Fruit fly (Drosophila melanogaster) whole organism, pupa: ENCODE data around the gene Lamtor4.

Experiments used
- CG10348 ChIP-seq: fragments of 200-800 bp; sonication (Bioruptor generic); IDR thresholded peaks from 2 replicates; pipeline ENCODE4 v1.3.6; 2022; ENCODE audit warnings: missing biosample characterization, missing genetic modification characterization
- CG12605 ChIP-seq: fragments of 200-800 bp; sonication (Bioruptor generic); IDR thresholded peaks from 2 replicates; pipeline ENCODE4 v1.3.6; 2022; ENCODE audit warnings: missing biosample characterization, missing genetic modification characterization
- CG13204 ChIP-seq: fragments of 200-800 bp; sonication (Bioruptor generic); optimal IDR thresholded peaks from 2 replicates; lab custom pipeline; 2018; ENCODE audit warnings: missing biosample characterization, mild to moderate bottlenecking, missing genetic modification characterization, moderate library complexity
- CG14655 ChIP-seq: fragments of 200-800 bp; sonication (Bioruptor generic); optimal IDR thresholded peaks from 3 replicates; lab custom pipeline; 2017; ENCODE audit warnings: mild to moderate bottlenecking, missing biosample characterization, missing genetic modification reagents, missing genetic modification characterization
- CG15710 ChIP-seq: fragments of 200-800 bp; sonication (Bioruptor generic); optimal IDR thresholded peaks from 2 replicates; lab custom pipeline; 2018; ENCODE audit warnings: missing biosample characterization, mild to moderate bottlenecking, missing genetic modification characterization, moderate library complexity
- CG17806 ChIP-seq: fragments of 200-800 bp; sonication (Bioruptor generic); optimal IDR thresholded peaks from 2 replicates; lab custom pipeline; 2018; ENCODE audit warnings: missing biosample characterization, mild to moderate bottlenecking, missing genetic modification characterization, moderate library complexity
- CG32121 ChIP-seq: fragments of 200-800 bp; sonication (Bioruptor generic); IDR thresholded peaks from 2 replicates; pipeline ENCODE4 v1.3.6; 2022; ENCODE audit warnings: missing biosample characterization, missing genetic modification characterization
- CG34367 ChIP-seq: fragments of 200-800 bp; sonication (Bioruptor generic); optimal IDR thresholded peaks from 2 replicates; lab custom pipeline; 2018; ENCODE audit warnings: missing biosample characterization, mild to moderate bottlenecking, missing genetic modification characterization
- CG4496 ChIP-seq: fragments of 200-800 bp; sonication (Bioruptor generic); IDR thresholded peaks from 3 replicates; pipeline ENCODE4 v1.3.6; 2022; ENCODE audit warnings: missing biosample characterization, missing genetic modification characterization
- CG8159 ChIP-seq: fragments of 200-800 bp; sonication (Bioruptor generic); optimal IDR thresholded peaks from 3 replicates; lab custom pipeline; 2018; ENCODE audit warnings: missing biosample characterization, mild to moderate bottlenecking, missing genetic modification characterization, moderate library complexity
- CG8301 ChIP-seq: fragments of 200-800 bp; sonication (Bioruptor generic); optimal IDR thresholded peaks from 2 replicates; lab custom pipeline; 2018; ENCODE audit warnings: missing biosample characterization, mild to moderate bottlenecking, missing genetic modification characterization
- CG9948 ChIP-seq: fragments of 200-800 bp; sonication (Bioruptor generic); optimal IDR thresholded peaks from 2 replicates; lab custom pipeline; 2018; ENCODE audit warnings: missing biosample characterization, mild to moderate bottlenecking, missing genetic modification characterization, moderate library complexity
- D1 ChIP-seq: fragments of 200-800 bp; sonication (Bioruptor generic); optimal IDR thresholded peaks from 2 replicates; lab custom pipeline; 2018; ENCODE audit warnings: missing biosample characterization, mild to moderate bottlenecking, missing genetic modification characterization, moderate library complexity
- EcR ChIP-seq: fragments of 200-800 bp; sonication (Bioruptor generic); optimal IDR thresholded peaks from 3 replicates; lab custom pipeline; 2019; ENCODE audit warnings: missing biosample characterization, missing genetic modification characterization, mild to moderate bottlenecking, moderate library complexity, missing genetic modification reagents
- Ets98B ChIP-seq: fragments of 200-800 bp; sonication (Bioruptor generic); IDR thresholded peaks from 2 replicates; pipeline ENCODE4 v1.3.6; 2022; ENCODE audit warnings: missing biosample characterization, missing genetic modification characterization
- Pif1A ChIP-seq: fragments of 200-800 bp; sonication (Bioruptor generic); optimal IDR thresholded peaks from 3 replicates; lab custom pipeline; 2016; ENCODE audit warnings: missing biosample characterization, missing genetic modification characterization
- Pif1B ChIP-seq: fragments of 200-800 bp; sonication (Bioruptor generic); optimal IDR thresholded peaks from 3 replicates; lab custom pipeline; 2016; ENCODE audit warnings: missing biosample characterization, missing genetic modification characterization
- Snoo ChIP-seq: fragments of 200-800 bp; sonication (Bioruptor generic); optimal IDR thresholded peaks from 3 replicates; lab custom pipeline; 2017; ENCODE audit warnings: missing biosample characterization, mild to moderate bottlenecking, missing genetic modification characterization, inconsistent platforms
- fd96Ca ChIP-seq: fragments of 200-800 bp; sonication (Bioruptor generic); IDR thresholded peaks from 3 replicates; pipeline ENCODE4 v1.3.6; 2022; ENCODE audit warnings: missing biosample characterization, missing genetic modification characterization
- gl ChIP-seq: fragments of 200-800 bp; sonication (Bioruptor generic); optimal IDR thresholded peaks from 2 replicates; lab custom pipeline; 2018; ENCODE audit warnings: missing biosample characterization, mild to moderate bottlenecking, missing genetic modification characterization
- rn ChIP-seq: fragments of 200-800 bp; sonication (Bioruptor generic); IDR thresholded peaks from 2 replicates; pipeline ENCODE4 v1.3.6; 2022; ENCODE audit warnings: missing biosample characterization, missing genetic modification characterization

Gene Lamtor4

DNA sequence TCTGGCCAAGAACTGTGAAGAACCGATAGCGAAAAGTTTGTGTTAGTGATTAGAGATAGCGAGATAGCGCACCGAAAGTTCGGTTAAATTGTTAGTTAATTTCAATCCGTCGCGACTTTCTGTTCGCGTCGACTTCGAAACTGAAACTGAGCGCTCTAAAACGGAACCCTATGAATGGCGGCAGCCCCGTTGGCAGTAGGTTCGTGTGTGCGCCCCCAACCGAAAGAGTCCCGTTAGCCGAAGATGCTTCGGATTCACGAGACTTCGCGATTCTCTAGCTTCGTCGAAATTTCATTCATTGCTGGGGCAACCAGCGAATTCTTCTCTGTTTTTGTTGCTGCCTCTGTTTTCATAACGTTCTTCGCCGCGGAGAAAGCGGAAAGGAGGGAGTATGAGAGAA lies 28.8 kb downstream of the Lamtor4 start:
- TF ChIP-seq rn (GFP tag; lab: Robert Waterston, UW) (no peak), Snoo (tag; lab: Kevin White, UChicago) (no peak), CG9948 (tag; lab: Kevin White, UChicago) (no peak), CG14655 (GFP tag; lab: Kevin White, UChicago) (no peak), CG17806 (no peak)
- TF ChIP-seq, all 21 proteins: peak for 0

DNA sequence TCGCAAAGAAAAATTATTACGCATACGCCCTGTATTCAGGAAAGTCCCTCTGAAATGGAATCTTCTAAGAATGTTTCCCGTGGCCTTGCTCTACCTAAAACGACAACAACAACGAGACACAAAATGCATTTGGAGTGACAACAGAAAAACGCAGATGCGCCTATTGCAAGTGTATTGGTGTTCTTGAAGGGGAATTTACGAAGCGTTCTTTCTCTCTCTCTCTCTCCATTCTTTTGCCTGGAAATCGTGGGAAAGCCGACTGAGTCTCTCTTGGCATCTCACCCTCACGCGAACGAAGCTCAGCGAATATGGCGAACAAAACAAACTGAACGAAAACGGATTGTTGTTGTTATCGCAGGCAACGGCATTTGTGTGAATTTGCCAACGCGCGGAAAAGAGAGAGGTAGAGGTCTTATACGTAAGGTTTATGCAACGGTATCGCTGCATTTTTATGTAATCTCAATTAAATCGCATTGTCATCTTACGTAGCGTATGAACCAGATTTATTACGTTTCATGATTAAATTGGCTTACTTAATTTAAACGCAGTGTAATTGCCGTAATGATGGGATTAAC lies 29.6 kb downstream of the Lamtor4 start:
- no peak for TF ChIP-seq CG17806

DNA sequence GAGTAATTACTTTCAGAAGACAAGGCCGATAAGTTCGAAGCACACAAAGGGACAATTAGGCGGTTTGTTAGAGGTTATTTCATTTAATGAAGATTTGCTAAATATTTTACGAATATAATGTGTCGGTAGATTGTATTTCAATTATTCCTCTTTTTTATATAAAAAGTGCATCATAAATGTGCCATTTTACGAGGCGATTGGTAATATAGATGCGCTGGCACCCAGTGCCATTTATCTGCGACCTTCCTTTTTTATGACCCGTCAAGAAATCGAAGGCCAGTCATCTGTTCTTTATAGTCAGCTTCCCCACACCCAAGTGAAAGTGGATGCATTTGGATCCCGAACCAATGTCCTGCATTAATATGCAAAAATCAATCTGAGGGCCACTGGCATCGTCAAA lies 30.8 kb downstream of the Lamtor4 start:
- no peak for TF ChIP-seq Snoo (tag; lab: Kevin White, UChicago)
- no peak for TF ChIP-seq CG9948 (tag; lab: Kevin White, UChicago)
- no peak for TF ChIP-seq CG10348

DNA sequence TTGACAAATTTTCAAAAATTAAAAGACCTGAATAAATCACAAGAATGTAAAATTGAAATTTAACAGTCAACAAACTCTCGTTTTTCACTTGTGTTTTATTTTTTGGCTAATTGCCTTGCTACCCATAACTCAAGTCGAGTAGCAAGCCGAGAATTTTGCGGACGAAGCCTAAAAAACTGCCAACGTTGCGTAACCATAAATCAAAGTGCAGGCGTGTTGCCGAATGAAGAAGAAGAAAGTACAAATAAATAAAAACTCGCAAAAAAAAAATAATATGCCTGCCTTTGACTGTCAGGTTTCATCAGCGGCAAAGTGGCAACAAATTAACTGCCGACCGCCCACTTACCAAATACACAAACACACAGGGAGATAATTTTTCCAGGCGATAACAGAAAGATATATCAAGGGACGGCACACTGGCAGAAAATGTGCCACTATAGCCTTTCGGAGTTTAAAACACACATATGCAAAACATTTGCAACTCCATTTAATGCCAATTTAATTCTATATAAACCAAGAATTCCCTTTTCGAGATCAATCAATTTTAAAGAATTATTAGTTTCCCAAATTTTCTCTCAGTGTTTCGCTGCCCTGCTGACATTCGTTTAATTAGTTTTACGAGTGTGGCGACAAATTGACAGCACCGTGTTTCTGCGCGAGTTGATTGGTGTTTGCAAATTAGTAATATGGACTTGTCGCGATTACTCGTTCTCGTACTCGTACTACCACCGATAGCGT lies 31.7 kb downstream of the Lamtor4 start:
- TF ChIP-seq gl (tag; lab: Kevin White, UChicago) (no peak), Ets98B (GFP tag; lab: Robert Waterston, UW) (peak; percentile 74), CG14655 (GFP tag; lab: Kevin White, UChicago) (peak; percentile 55), CG13204 (GFP tag; lab: Kevin White, UChicago) (no peak), CG8159 (tag; lab: Kevin White, UChicago) (peak; percentile 75), CG32121 (peak; percentile 30; the same call in 1 of the 2 replicates), CG15710 (tag; lab: Kevin White, UChicago) (peak; percentile 77), Pif1A (peak; percentile 73), CG4496 (GFP tag; lab: Robert Waterston, UW) (peak; percentile 69), CG34367 (tag; lab: Kevin White, UChicago) (peak; percentile 54), Snoo (tag; lab: Kevin White, UChicago) (peak; percentile 82), fd96Ca (GFP tag; lab: Robert Waterston, UW) (peak; percentile 75), EcR (no peak), rn (GFP tag; lab: Robert Waterston, UW) (no peak), CG12605 (GFP tag; lab: Robert Waterston, UW) (peak; percentile 82), Pif1B (GFP tag; lab: Kevin White, UChicago) (peak; percentile 72), CG10348 (peak; percentile 43; the same call in 1 of the 2 replicates), CG17806 (peak; percentile 50), CG8301 (tag; lab: Kevin White, UChicago) (peak; percentile 29), D1 (tag; lab: Kevin White, UChicago) (no peak), CG9948 (tag; lab: Kevin White, UChicago) (no peak)
- TF ChIP-seq, all 21 proteins: peak for 15

DNA sequence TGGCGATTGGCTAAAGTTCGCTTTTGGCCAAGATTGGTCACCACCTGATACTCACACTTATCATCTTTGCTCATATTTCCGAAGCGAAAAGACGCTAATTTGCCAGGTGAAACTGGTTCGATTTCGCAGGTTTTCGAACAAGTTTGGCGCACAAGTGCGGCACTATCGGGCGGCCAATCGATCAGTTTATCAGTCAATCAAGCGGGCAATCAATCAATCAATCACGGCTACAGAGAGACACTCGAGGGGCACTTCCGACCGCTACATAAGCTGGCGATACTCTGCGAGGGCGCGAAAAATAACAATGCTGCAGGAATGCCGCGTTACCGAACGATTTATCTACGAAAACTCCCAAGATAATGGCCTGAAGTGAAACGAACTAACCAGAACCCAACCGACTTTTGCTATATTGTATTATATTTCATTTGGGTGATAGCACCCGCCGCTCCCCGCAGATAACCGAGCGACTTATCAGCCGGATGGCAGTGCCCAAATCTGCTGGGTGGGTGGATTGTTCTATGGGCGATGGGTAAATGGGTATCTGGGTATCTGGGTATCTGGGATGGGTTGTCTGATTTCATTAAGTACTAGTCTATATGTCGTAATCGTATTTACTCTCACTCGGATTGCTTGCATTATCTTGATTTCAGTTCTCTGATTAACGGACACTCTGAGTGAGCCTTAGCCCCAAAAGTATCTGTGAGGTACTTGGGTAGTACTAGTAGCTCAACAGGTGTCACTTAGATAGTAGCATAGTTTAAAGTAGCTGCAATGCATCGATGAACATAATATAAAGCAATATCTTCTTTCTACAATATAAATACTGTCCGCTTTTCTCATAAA lies 32.5 kb downstream of the Lamtor4 start:
- no peak for TF ChIP-seq Pif1A
- no peak for TF ChIP-seq CG4496 (GFP tag; lab: Robert Waterston, UW)
- TF ChIP-seq, all 21 proteins: peak for 0

DNA sequence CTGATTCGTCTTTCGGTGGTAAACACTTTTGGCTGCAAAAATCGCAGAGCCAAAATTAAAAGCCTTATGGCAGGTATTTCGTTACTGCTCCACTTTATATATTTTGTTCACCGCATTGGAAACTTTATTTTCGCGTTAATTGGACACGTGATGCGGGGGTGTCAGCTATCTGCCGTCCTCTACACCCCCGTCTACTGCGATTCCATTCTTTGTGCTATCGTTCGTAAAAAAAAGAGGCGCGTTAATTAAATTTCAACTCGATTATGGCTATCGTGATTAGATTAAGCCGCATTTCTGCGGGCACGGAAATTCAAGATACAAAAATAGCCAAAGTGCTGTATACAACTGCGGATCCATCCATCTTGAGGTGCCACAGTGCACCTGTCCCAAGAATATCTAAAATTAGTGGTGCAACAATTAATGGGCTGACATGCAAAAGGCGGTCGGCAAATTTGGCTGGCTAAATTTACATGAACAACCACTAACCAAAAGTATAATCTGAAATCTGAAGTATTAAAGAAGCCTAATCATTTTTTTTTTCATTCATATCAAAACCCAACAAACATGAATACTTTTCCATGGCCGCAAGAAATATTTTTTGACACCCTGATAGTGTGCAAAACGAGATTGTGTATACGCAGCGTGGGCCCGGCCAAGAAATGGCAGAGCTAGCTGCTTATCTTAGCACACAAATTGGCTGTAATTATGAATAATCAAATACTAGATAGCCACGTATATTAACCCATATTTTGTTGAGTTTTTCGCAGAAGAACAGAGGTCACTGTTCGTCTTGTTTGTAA lies 33.5 kb downstream of the Lamtor4 start:
- no peak for TF ChIP-seq fd96Ca (GFP tag; lab: Robert Waterston, UW)
- no peak for TF ChIP-seq CG4496 (GFP tag; lab: Robert Waterston, UW)
- no peak for TF ChIP-seq CG32121
- no peak for TF ChIP-seq CG12605 (GFP tag; lab: Robert Waterston, UW)
- TF ChIP-seq CG10348: no peak
- TF ChIP-seq Pif1A: no peak
- no peak for TF ChIP-seq CG13204 (GFP tag; lab: Kevin White, UChicago)
- no peak for TF ChIP-seq CG9948 (tag; lab: Kevin White, UChicago)
- no peak for TF ChIP-seq CG8159 (tag; lab: Kevin White, UChicago)
- TF ChIP-seq CG34367 (tag; lab: Kevin White, UChicago): no peak
- TF ChIP-seq Snoo (tag; lab: Kevin White, UChicago): no peak
- TF ChIP-seq rn (GFP tag; lab: Robert Waterston, UW): no peak
